Worm (Caenorhabditis elegans): ENCODE measurements around the gene ZK1127.12.
A peak's percentile ranks its signal among the peaks of the same experiment; 100 is the strongest.

The ZK1127.12 gene

ce11 chrII:7024897-7025852 is 26.7 kb upstream of the ZK1127.12 start, which contains the start of gene znf-598 (continued):
- peak; percentile 84 for TF ChIP-seq aha-1 (tag)
- no peak for TF ChIP-seq daf-16 (GFP tag; optimal IDR thresholded peaks at IDR 0.05)
- TF ChIP-seq daf-16 (tag; optimal IDR thresholded peaks at IDR 0.05) = peak; percentile 74
- peak; percentile 57 for TF ChIP-seq nhr-77 (tag; optimal IDR thresholded peaks at IDR 0.05)
- TF ChIP-seq dve-1 (tag; optimal IDR thresholded peaks at IDR 0.05; ENCODE audit: insufficient read depth) = peak; percentile 58

ce11 chrII:7029524-7029923 is 22.4 kb upstream of the ZK1127.12 start:
- no peak for TF ChIP-seq daf-16 (GFP tag; optimal IDR thresholded peaks at IDR 0.05)
- peak; percentile 12 for TF ChIP-seq daf-16 (tag; optimal IDR thresholded peaks at IDR 0.05)
- TF ChIP-seq nhr-6 (tag; optimal IDR thresholded peaks at IDR 0.05) = no peak
- no peak for TF ChIP-seq mxl-3 (GFP tag; optimal IDR thresholded peaks at IDR 0.05)
- peak in 1 of 2 experiments; percentile 26 for TF ChIP-seq hif-1 (tag; optimal IDR thresholded peaks at IDR 0.05)

- no peak for TF ChIP-seq nhr-42 (GFP tag; IDR thresholded peaks at IDR 0.05)
- no peak for TF ChIP-seq snpc-4 (tag; optimal IDR thresholded peaks at IDR 0.05)
- peak; percentile 70 for TF ChIP-seq pqm-1 (tag; optimal IDR thresholded peaks at IDR 0.05)
- TF ChIP-seq tag-97 (GFP tag; IDR thresholded peaks at IDR 0.05) = no peak
- TF ChIP-seq mxl-3 (GFP tag; optimal IDR thresholded peaks at IDR 0.05) = no peak
- no peak for TF ChIP-seq saeg-2 (GFP tag; IDR thresholded peaks at IDR 0.05)
- TF ChIP-seq R02D3.7 (tag; optimal IDR thresholded peaks at IDR 0.05) = no peak
- TF ChIP-seq nhr-10 (tag; optimal IDR thresholded peaks at IDR 0.05) = no peak
- no peak for TF ChIP-seq nhr-41 (GFP tag; IDR thresholded peaks at IDR 0.05)
- TF ChIP-seq nhr-28 (tag; optimal IDR thresholded peaks at IDR 0.05) = peak; percentile 62
- no peak for TF ChIP-seq ctbp-1 (GFP tag; IDR thresholded peaks at IDR 0.05)
- no peak for TF ChIP-seq attf-4 (tag; optimal IDR thresholded peaks at IDR 0.05)
- no peak for TF ChIP-seq daf-12 (tag; optimal IDR thresholded peaks at IDR 0.05)
- no peak for TF ChIP-seq nhr-237 (tag; optimal IDR thresholded peaks at IDR 0.05)
- no peak for TF ChIP-seq tra-1 (GFP tag; IDR thresholded peaks at IDR 0.05)
- no peak for TF ChIP-seq dmd-9 (GFP tag; IDR thresholded peaks at IDR 0.05)
- TF ChIP-seq nhr-111 (GFP tag; optimal IDR thresholded peaks at IDR 0.05) = no peak
- no peak for TF ChIP-seq Y75B8A.6 (GFP tag; IDR thresholded peaks at IDR 0.05)
- TF ChIP-seq ces-1 (GFP tag; optimal IDR thresholded peaks at IDR 0.05) = no peak
- no peak for TF ChIP-seq sdz-12 (GFP tag; optimal IDR thresholded peaks at IDR 0.05)
- TF ChIP-seq spr-3 (GFP tag; optimal IDR thresholded peaks at IDR 0.05) = no peak
- TF ChIP-seq F44E2.7 (GFP tag; IDR thresholded peaks at IDR 0.05) = no peak
- no peak for TF ChIP-seq nhr-48 (tag; optimal IDR thresholded peaks at IDR 0.05)
- TF ChIP-seq lsy-2 (tag; optimal IDR thresholded peaks at IDR 0.05) = no peak
- TF ChIP-seq Y5F2A.4 (GFP tag; optimal IDR thresholded peaks at IDR 0.05) = no peak
- TF ChIP-seq nhr-25 (tag; optimal IDR thresholded peaks at IDR 0.05; ENCODE audit: borderline replicate concordance, insufficient read depth) = no peak
- TF ChIP-seq F10B5.3 (tag; optimal IDR thresholded peaks at IDR 0.05) = no peak
- no peak for TF ChIP-seq daf-16 (GFP tag; optimal IDR thresholded peaks at IDR 0.05)
- TF ChIP-seq daf-16 (tag; optimal IDR thresholded peaks at IDR 0.05) = peak; percentile 69
- TF ChIP-seq lin-1 (GFP tag; IDR thresholded peaks at IDR 0.05) = no peak
- no peak for TF ChIP-seq dmd-8 (GFP tag; IDR thresholded peaks at IDR 0.05)
- peak in 1 of 2 experiments; percentile 95 for TF ChIP-seq unc-62 (GFP tag; optimal IDR thresholded peaks at IDR 0.05 in 1 of 2)
- TF ChIP-seq unc-62 (tag; optimal IDR thresholded peaks at IDR 0.05) = no peak
- peak in 1 of 2 experiments; percentile 14 for TF ChIP-seq mdl-1 (tag; optimal IDR thresholded peaks at IDR 0.05)
- no peak for TF ChIP-seq pha-4 (GFP tag; IDR thresholded peaks at IDR 0.05)
- TF ChIP-seq pha-4 (tag; optimal IDR thresholded peaks at IDR 0.05) = no peak
- TF ChIP-seq dmd-6 (GFP tag; IDR thresholded peaks at IDR 0.05) = peak; percentile 71
- TF ChIP-seq nhr-76 (tag; optimal IDR thresholded peaks at IDR 0.05) = no peak
- TF ChIP-seq ceh-82 (tag; optimal IDR thresholded peaks at IDR 0.05) = no peak
- TF ChIP-seq F37D6.2 (tag; optimal IDR thresholded peaks at IDR 0.05) = no peak
- no peak for TF ChIP-seq egl-27 (tag; optimal IDR thresholded peaks at IDR 0.05)
Measured at ce11 chrII:7031137-7031697, 20.7 kb upstream of the ZK1127.12 start.

Measured in whole organism, L4 larva.